Fruit fly (Drosophila melanogaster): ENCODE results near the gene CG14450.

DNA sequence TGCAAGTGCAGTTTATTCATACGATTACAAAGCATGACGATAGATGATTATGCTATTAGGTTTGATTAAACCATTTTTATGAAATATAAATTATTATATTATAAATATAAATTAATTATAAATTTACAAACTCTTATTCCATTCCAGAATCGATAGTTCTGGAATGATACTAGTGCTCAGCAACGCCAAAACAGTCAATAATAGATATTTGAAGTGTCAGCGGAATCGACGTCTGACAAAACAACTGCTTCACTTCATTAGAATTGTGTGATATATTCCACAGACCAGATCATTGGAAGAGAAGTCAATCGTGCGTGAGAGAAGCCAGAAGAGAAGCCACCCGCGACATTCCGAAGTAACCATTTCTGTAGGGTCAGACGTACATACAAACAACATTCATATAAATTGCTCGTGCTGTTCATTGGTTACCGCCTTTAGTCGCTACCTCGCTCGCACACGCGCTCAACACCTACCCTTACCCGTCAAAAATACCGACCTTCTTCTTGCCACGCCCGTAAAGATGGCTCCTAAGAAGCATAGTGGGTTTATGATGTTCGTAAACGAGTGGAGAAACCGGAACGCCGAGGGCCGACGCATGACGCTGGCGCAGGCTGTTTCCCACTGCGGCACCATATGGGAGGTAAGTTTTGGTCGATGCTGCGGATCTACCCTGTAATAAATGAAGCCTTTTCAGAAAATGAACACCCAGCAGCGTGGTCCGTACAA is 3.4 kb downstream of the CG14450 start:
- no peak for TF ChIP-seq pan (optimal IDR thresholded peaks at IDR 0.05)
- TF ChIP-seq OdsH (GFP tag; optimal IDR thresholded peaks at IDR 0.05), result no peak
- no peak for TF ChIP-seq Abd-B (GFP tag; optimal IDR thresholded peaks at IDR 0.05)
- TF ChIP-seq br (GFP tag; optimal IDR thresholded peaks at IDR 0.05), result no peak
- TF ChIP-seq HLH106 (tag; optimal IDR thresholded peaks at IDR 0.05), result no peak
- TF ChIP-seq sv (GFP tag; optimal IDR thresholded peaks at IDR 0.05), result no peak
- TF ChIP-seq woc (GFP tag; optimal IDR thresholded peaks at IDR 0.05), result no peak
- TF ChIP-seq foxo (GFP tag; optimal IDR thresholded peaks at IDR 0.05), result no peak
- TF ChIP-seq h (GFP tag; optimal IDR thresholded peaks at IDR 0.05), result no peak
- TF ChIP-seq Dif (GFP tag; optimal IDR thresholded peaks at IDR 0.05; ENCODE audit: partially characterized antibody), result no peak
- no peak for TF ChIP-seq Mio (GFP tag; optimal IDR thresholded peaks at IDR 0.05)
- no peak for TF ChIP-seq Sp1 (GFP tag; optimal IDR thresholded peaks at IDR 0.05)
- no peak for TF ChIP-seq Hr78 (GFP tag; optimal IDR thresholded peaks at IDR 0.05)
